Fruit fly (Drosophila melanogaster) S2 (cell line): ENCODE measurements around the gene CG2901.

Experiments
- CG8478 ChIP-seq: fragments of >200 bp; optimal IDR thresholded peaks from 2 replicates; lab custom pipeline; 2018
- CTCF ChIP-seq, 2 experiments: fragments of >200 bp; optimal IDR thresholded peaks; 2 replicates each; lab custom pipeline; 2018

dm6 chrX:3869092-3869491, 41.1 kb downstream of the CG2901 start:
- no peak for TF ChIP-seq CG8478
- TF ChIP-seq CTCF (optimal IDR thresholded peaks at IDR 0.05; lab: Kevin White, UChicago): no peak
